Worm (Caenorhabditis elegans): ENCODE data around the gene twk-35.
A peak's percentile ranks its signal among the peaks of the same experiment; 100 is the strongest.

The twk-35 gene

DNA sequence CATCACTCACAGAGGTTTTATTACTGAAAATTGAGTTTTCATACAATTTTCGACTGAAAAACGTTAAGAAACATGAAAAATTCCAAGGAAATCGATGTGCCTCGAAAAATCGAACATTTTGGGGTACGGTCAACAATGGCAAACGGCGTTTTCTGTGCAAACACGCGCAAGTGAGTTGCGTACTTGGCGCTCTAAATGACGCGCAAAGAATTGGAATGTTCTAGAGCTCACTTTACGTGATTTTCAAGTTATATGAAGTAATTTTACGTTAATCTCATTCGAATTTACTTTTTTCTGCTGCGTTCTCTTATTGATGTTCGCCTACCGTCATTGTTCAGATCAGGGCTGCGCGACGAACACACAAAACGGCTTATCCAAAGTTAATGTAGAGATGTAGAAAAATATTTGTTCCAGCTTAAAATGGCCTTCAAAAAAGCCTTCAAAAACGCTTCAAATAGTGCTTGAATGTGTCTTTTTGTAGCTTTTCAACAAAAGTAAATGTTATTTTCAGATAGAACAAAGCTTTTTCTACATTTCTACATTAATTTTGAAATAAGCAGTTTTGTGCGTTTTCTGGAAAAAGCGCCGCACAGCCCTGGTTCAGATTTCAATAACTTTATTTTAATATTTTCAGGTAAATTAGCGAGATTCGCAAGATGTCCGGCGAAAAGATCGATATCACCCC is 17.1 kb upstream of the twk-35 start, which contains the start of the genes F31D4.2 and fkb-6 (continued):
- TF ChIP-seq nhr-28 (tag; optimal IDR thresholded peaks at IDR 0.05): no peak
- TF ChIP-seq unc-39 (tag; optimal IDR thresholded peaks at IDR 0.05): no peak
- no peak for TF ChIP-seq ceh-9 (tag; optimal IDR thresholded peaks at IDR 0.05)
- peak; percentile 62 for TF ChIP-seq lin-15B (tag; optimal IDR thresholded peaks at IDR 0.05)
- TF ChIP-seq mdl-1 (tag; optimal IDR thresholded peaks at IDR 0.05): no peak
- peak; percentile 60 for TF ChIP-seq lsy-12 (tag; optimal IDR thresholded peaks at IDR 0.05)
- TF ChIP-seq nfya-1 (tag; optimal IDR thresholded peaks at IDR 0.05; ENCODE audit: insufficient read depth): peak; percentile 85
- TF ChIP-seq R02D3.7 (tag; optimal IDR thresholded peaks at IDR 0.05): peak; percentile 45
- peak; percentile 63 for TF ChIP-seq lin-39 (tag; optimal IDR thresholded peaks at IDR 0.05)
- TF ChIP-seq nhr-12 (tag; optimal IDR thresholded peaks at IDR 0.05): no peak

DNA sequence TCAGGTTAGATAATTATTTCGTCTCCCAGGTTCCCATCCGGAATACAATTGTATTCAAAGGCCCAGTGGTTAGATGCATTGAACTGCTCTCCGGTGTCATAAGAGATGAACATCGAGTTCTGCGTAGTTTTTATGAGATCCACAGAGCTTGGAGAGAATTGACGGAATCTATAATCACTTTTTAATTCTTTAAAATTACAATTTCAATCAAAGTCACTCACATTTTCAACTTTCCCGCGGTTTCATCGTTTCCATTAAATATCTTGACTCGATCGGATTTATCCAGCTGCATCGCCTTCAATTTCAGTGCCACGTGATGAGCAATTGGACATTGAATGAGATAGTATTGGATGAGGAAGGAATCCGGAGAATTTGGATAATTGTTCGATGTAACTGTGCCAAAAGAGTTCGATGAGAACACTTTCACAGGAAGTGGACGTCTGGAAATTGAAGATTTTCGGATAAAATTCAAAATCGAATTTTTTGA is 15.0 kb upstream of the twk-35 start:
- TF ChIP-seq fkh-10 (GFP tag; optimal IDR thresholded peaks at IDR 0.05) (no peak), pha-4 (tag; optimal IDR thresholded peaks at IDR 0.05) (peak; percentile 13), skn-1 (tag; optimal IDR thresholded peaks at IDR 0.05) (no peak), ceh-28 (tag; optimal IDR thresholded peaks at IDR 0.05) (no peak), ama-1 (optimal IDR thresholded peaks at IDR 0.05) (peak; percentile 88), lin-15B (tag; optimal IDR thresholded peaks at IDR 0.05) (no peak), nhr-23 (tag; optimal IDR thresholded peaks at IDR 0.05) (no peak), fos-1 (tag; optimal IDR thresholded peaks at IDR 0.05) (no peak), nhr-77 (tag; optimal IDR thresholded peaks at IDR 0.05) (no peak), nhr-76 (tag; optimal IDR thresholded peaks at IDR 0.05) (no peak), elt-2 (tag; optimal IDR thresholded peaks at IDR 0.05) (no peak), pqm-1 (tag; optimal IDR thresholded peaks at IDR 0.05) (no peak), fkh-2 (tag; optimal IDR thresholded peaks at IDR 0.05) (no peak), unc-39 (tag; optimal IDR thresholded peaks at IDR 0.05) (no peak), aly-2 (tag; optimal IDR thresholded peaks at IDR 0.05) (no peak), lin-39 (tag; optimal IDR thresholded peaks at IDR 0.05) (no peak), ZK546.5 (tag; optimal IDR thresholded peaks at IDR 0.05) (no peak), elt-1 (tag; optimal IDR thresholded peaks at IDR 0.05) (no peak), nfya-1 (tag; optimal IDR thresholded peaks at IDR 0.05; ENCODE audit: insufficient read depth) (no peak), nhr-28 (tag; optimal IDR thresholded peaks at IDR 0.05) (no peak), ceh-16 (tag; optimal IDR thresholded peaks at IDR 0.05) (no peak), ztf-4 (tag; optimal IDR thresholded peaks at IDR 0.05) (peak; percentile 35), tbx-2 (tag; optimal IDR thresholded peaks at IDR 0.05) (peak; percentile 12), nhr-11 (tag; optimal IDR thresholded peaks at IDR 0.05) (no peak), nhr-43 (tag; optimal IDR thresholded peaks at IDR 0.05; ENCODE audit: poor library complexity, severe bottlenecking) (peak; percentile 22), daf-12 (tag; optimal IDR thresholded peaks at IDR 0.05) (no peak), lsy-12 (tag; optimal IDR thresholded peaks at IDR 0.05) (no peak), ztf-11 (tag; optimal IDR thresholded peaks at IDR 0.05) (no peak), hmg-11 (tag; optimal IDR thresholded peaks at IDR 0.05) (no peak)

DNA sequence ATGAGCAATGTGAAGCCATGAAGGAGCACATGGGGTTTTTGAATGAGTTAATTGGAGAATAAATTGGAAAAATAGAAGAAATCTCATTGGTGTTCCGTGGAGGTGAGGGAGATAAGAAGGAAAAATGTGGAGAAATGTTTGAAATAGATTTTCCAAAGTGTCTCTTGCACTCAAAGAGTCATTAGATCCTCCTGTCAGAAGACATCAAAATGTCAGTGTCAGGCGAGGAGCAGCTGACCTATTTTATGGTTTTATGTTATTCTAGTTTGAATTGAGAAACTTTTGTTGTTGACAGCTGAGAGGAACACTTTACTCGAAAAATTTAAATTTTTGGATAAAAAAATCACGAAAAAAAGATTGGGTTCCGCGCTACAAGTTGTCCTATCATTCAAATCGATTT is 12.2 kb upstream of the twk-35 start, which contains the start of gene clec-264:
Gene clec-264, minus strand, starts transcription at position 122 of the 400 bp plus-strand sequence.
- TF ChIP-seq nhr-25 (tag; optimal IDR thresholded peaks at IDR 0.05): no peak
- no peak for TF ChIP-seq nhr-77 (tag; optimal IDR thresholded peaks at IDR 0.05)
- TF ChIP-seq R02D3.7 (tag; optimal IDR thresholded peaks at IDR 0.05): no peak
- peak; percentile 14 for TF ChIP-seq egl-5 (tag; optimal IDR thresholded peaks at IDR 0.05)
- TF ChIP-seq elt-2 (tag; optimal IDR thresholded peaks at IDR 0.05): no peak
- TF ChIP-seq nfya-1 (tag; optimal IDR thresholded peaks at IDR 0.05; ENCODE audit: insufficient read depth): no peak
- TF ChIP-seq nhr-28 (tag; optimal IDR thresholded peaks at IDR 0.05): no peak

DNA sequence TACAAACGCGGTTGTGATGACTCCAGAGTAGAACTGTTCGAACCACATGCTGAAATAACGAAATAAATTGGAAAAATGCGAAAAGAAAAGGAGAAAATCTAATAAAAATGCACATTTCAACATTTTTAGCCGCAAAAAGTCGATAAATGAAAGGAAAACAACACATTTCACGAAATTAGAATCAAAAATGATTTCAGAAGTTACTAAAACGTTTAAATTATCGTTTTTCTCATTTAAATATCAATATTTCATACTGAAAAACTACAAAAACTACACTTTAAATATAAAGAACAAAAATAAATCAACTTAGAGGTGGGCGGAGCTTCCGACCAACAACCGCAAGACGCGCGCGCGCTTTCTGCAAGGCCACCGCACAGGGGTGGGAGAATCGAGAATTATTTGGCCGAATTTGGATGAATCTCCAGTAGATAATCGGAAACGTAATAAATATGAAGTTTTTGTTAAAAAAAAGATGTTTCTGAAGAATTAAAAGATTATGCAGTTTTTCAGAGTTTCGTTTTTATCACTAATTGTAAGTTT is 10.9 kb upstream of the twk-35 start, which contains the start of gene ndua-1:
Gene ndua-1, minus strand, starts transcription at position 51 of the 540 bp plus-strand sequence.
- no peak for TF ChIP-seq unc-39 (tag; optimal IDR thresholded peaks at IDR 0.05)
- TF ChIP-seq nfya-1 (tag; optimal IDR thresholded peaks at IDR 0.05; ENCODE audit: insufficient read depth): peak; percentile 59
- peak; percentile 45 for TF ChIP-seq snpc-4 (tag; optimal IDR thresholded peaks at IDR 0.05)
- peak; percentile 13 for TF ChIP-seq lin-39 (tag; optimal IDR thresholded peaks at IDR 0.05)
- peak; percentile 65 for TF ChIP-seq nhr-43 (tag; optimal IDR thresholded peaks at IDR 0.05; ENCODE audit: poor library complexity, severe bottlenecking)
- peak; percentile 52 for TF ChIP-seq nhr-23 (tag; optimal IDR thresholded peaks at IDR 0.05)
- no peak for TF ChIP-seq unc-62 (GFP tag; optimal IDR thresholded peaks at IDR 0.05)
- peak; percentile 85 for TF ChIP-seq hmg-11 (tag; optimal IDR thresholded peaks at IDR 0.05)

All from whole organism, L3 larva.